Worm (Caenorhabditis elegans) whole organism, L2 larva: ENCODE measurements around the gene lips-17.

ENCODE experiments used
- C34F6.9 ChIP-seq: fragments of 150-350 bp; optimal IDR thresholded peaks from 2 replicates; lab custom pipeline; 2014; ENCODE audit warnings: missing biosample characterization, missing genetic modification characterization
- R02D3.7 ChIP-seq: fragments of 150-350 bp; optimal IDR thresholded peaks from 2 replicates; lab custom pipeline; 2014; ENCODE audit warnings: missing biosample characterization, missing genetic modification characterization
- Y55F3AM.14 ChIP-seq: fragments of 200-800 bp; sonication (Bioruptor generic); optimal IDR thresholded peaks from 2 replicates; lab custom pipeline; 2018; ENCODE audit warnings: mild to moderate bottlenecking, missing genetic modification characterization, missing compliant biosample characterization
- ZK546.5 ChIP-seq: sonication (generic microtip); optimal IDR thresholded peaks from 2 replicates; lab custom pipeline; 2017; ENCODE audit warnings: missing biosample characterization, missing genetic modification characterization
- alr-1 ChIP-seq: fragments of 150-350 bp; optimal IDR thresholded peaks from 2 replicates; lab custom pipeline; 2014; ENCODE audit warnings: missing biosample characterization, missing genetic modification characterization
- aly-2 ChIP-seq: fragments of 150-350 bp; optimal IDR thresholded peaks from 2 replicates; lab custom pipeline; 2014; ENCODE audit warnings: missing biosample characterization, missing genetic modification characterization
- ama-1 ChIP-seq: fragments of 150-350 bp; optimal IDR thresholded peaks from 2 replicates; lab custom pipeline; 2018; ENCODE audit warnings: inconsistent platforms
- blmp-1 ChIP-seq: sonication (generic microtip); optimal IDR thresholded peaks from 2 replicates; lab custom pipeline; 2017; ENCODE audit warnings: missing genetic modification characterization, mild to moderate bottlenecking, missing compliant biosample characterization, antibody characterized with exemption, moderate library complexity; ENCODE audit not compliant: insufficient read depth
- ceh-16 ChIP-seq: fragments of 150-350 bp; optimal IDR thresholded peaks from 2 replicates; lab custom pipeline; 2014; ENCODE audit warnings: missing biosample characterization, missing genetic modification characterization
- ceh-82 ChIP-seq: fragments of 150-350 bp; optimal IDR thresholded peaks from 2 replicates; lab custom pipeline; 2014; ENCODE audit warnings: missing biosample characterization, missing genetic modification characterization
- dmd-4 ChIP-seq: sonication (generic microtip); optimal IDR thresholded peaks from 2 replicates; lab custom pipeline; 2017; ENCODE audit warnings: missing biosample characterization, missing genetic modification characterization
- elt-3 ChIP-seq: sonication (generic microtip); optimal IDR thresholded peaks from 2 replicates; lab custom pipeline; 2017; ENCODE audit warnings: missing biosample characterization, missing genetic modification characterization
- fos-1 ChIP-seq: fragments of 150-350 bp; optimal IDR thresholded peaks from 2 replicates; lab custom pipeline; 2014; ENCODE audit warnings: missing biosample characterization, missing genetic modification characterization
- gmeb-1 ChIP-seq: fragments of 150-350 bp; optimal IDR thresholded peaks from 2 replicates; lab custom pipeline; 2014; ENCODE audit warnings: missing biosample characterization, missing genetic modification characterization
- lin-11 ChIP-seq: fragments of 150-350 bp; sonication (generic microtip); optimal IDR thresholded peaks from 2 replicates; lab custom pipeline; 2014; ENCODE audit warnings: missing biosample characterization, missing genetic modification characterization, inconsistent platforms, mixed read lengths
- lin-13 ChIP-seq: fragments of 150-350 bp; optimal IDR thresholded peaks from 2 replicates; lab custom pipeline; 2014; ENCODE audit warnings: missing biosample characterization, missing genetic modification reagents, missing genetic modification characterization
- lin-39 ChIP-seq: fragments of 150-350 bp; optimal IDR thresholded peaks from 2 replicates; lab custom pipeline; 2014; ENCODE audit warnings: missing biosample characterization, missing genetic modification reagents, missing genetic modification characterization
- lsy-2 ChIP-seq, 2 experiments: fragments of 150-350 bp in 1 of 2; sonication (generic microtip) in 1 of 2; optimal IDR thresholded peaks; 2 replicates each; lab custom pipeline; 2014 to 2017; ENCODE audit warnings: missing biosample characterization in 2 of 2, missing genetic modification characterization in 2 of 2
- mab-5 ChIP-seq: fragments of 150-350 bp; optimal IDR thresholded peaks from 2 replicates; lab custom pipeline; 2014; ENCODE audit warnings: missing biosample characterization, missing genetic modification characterization
- mdl-1 ChIP-seq, 2 experiments: fragments of 150-350 bp in 1 of 2; sonication (generic microtip) in 1 of 2; optimal IDR thresholded peaks; 2 replicates each; lab custom pipeline; 2017; ENCODE audit warnings: missing biosample characterization in 2 of 2, missing genetic modification characterization in 2 of 2
- nhr-10 ChIP-seq: sonication (generic microtip); optimal IDR thresholded peaks from 2 replicates; lab custom pipeline; 2017; ENCODE audit warnings: missing biosample characterization, missing genetic modification characterization
- nhr-11 ChIP-seq: fragments of 150-350 bp; optimal IDR thresholded peaks from 2 replicates; lab custom pipeline; 2014; ENCODE audit warnings: missing biosample characterization, missing genetic modification characterization
- nhr-12 ChIP-seq: fragments of 150-350 bp; optimal IDR thresholded peaks from 2 replicates; lab custom pipeline; 2014; ENCODE audit warnings: missing biosample characterization, missing genetic modification characterization
- nhr-129 ChIP-seq: fragments of 150-350 bp; optimal IDR thresholded peaks from 2 replicates; lab custom pipeline; 2014; ENCODE audit warnings: missing biosample characterization, missing genetic modification characterization
- nhr-21 ChIP-seq: fragments of 150-350 bp; optimal IDR thresholded peaks from 2 replicates; lab custom pipeline; 2014; ENCODE audit warnings: missing biosample characterization, missing genetic modification characterization
- nhr-23 ChIP-seq: fragments of 150-350 bp; optimal IDR thresholded peaks from 2 replicates; lab custom pipeline; 2014; ENCODE audit warnings: missing biosample characterization, missing genetic modification reagents, missing genetic modification characterization
- nhr-25 ChIP-seq: fragments of 150-350 bp; sonication (generic microtip); optimal IDR thresholded peaks from 3 replicates; lab custom pipeline; 2014; ENCODE audit warnings: missing biosample characterization, missing genetic modification characterization
- nhr-6 ChIP-seq: fragments of 150-350 bp; optimal IDR thresholded peaks from 2 replicates; lab custom pipeline; 2014; ENCODE audit warnings: missing biosample characterization, missing genetic modification characterization
- nhr-77 ChIP-seq: fragments of 150-350 bp; optimal IDR thresholded peaks from 2 replicates; lab custom pipeline; 2014; ENCODE audit warnings: missing biosample characterization, missing genetic modification characterization
- peb-1 ChIP-seq: fragments of 150-350 bp; optimal IDR thresholded peaks from 2 replicates; lab custom pipeline; 2014; ENCODE audit warnings: missing biosample characterization, missing genetic modification characterization
- sem-4 ChIP-seq: fragments of 150-350 bp; optimal IDR thresholded peaks from 2 replicates; lab custom pipeline; 2014; ENCODE audit warnings: missing biosample characterization, missing genetic modification reagents, missing genetic modification characterization
- sma-3 ChIP-seq: sonication (generic microtip); optimal IDR thresholded peaks from 2 replicates; lab custom pipeline; 2016; ENCODE audit warnings: missing genetic modification reagents, missing genetic modification characterization, missing compliant biosample characterization
- sma-9 ChIP-seq, 2 experiments: fragments of 150-350 bp in 1 of 2; sonication (generic microtip) in 1 of 2; optimal IDR thresholded peaks; 2 replicates each; lab custom pipeline; 2014 to 2016; ENCODE audit warnings: missing genetic modification characterization in 2 of 2, mild to moderate bottlenecking in 1 of 2, missing biosample characterization in 1 of 2, missing compliant biosample characterization in 1 of 2, missing genetic modification reagents in 1 of 2, moderate library complexity in 1 of 2
- unc-39 ChIP-seq: fragments of 150-350 bp; optimal IDR thresholded peaks from 2 replicates; lab custom pipeline; 2014; ENCODE audit warnings: missing biosample characterization, missing genetic modification characterization
- unc-55 ChIP-seq: fragments of 150-350 bp; sonication (generic microtip); optimal IDR thresholded peaks from 3 replicates; lab custom pipeline; 2014; ENCODE audit warnings: missing biosample characterization, missing genetic modification reagents, missing genetic modification characterization
- unc-62 ChIP-seq: fragments of 150-350 bp; optimal IDR thresholded peaks from 2 replicates; lab custom pipeline; 2014; ENCODE audit warnings: missing biosample characterization, missing genetic modification reagents, missing genetic modification characterization
- zag-1 ChIP-seq: fragments of 150-350 bp; optimal IDR thresholded peaks from 2 replicates; lab custom pipeline; 2014; ENCODE audit warnings: missing biosample characterization, missing genetic modification characterization

Gene lips-17

DNA sequence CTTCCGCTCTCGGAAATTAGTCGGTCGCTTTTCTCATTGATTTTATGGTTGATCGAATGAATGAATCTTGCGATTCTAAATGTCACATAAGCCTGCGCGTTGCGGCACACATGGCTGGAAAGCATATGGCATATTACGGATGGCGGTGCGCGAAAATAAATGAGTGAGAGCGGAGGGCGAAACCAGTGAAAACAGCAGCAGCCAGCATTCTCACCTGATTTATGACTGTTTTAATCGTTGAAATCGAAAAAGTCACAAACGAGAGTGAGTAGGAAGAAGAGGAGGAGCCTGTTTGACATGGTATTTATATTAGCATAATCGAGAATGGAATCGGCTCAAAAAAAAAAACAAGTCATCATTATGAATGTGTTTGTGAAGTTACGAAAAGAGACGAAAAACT is 16.2 kb downstream of the lips-17 start:
- TF ChIP-seq mab-5 (tag; lab: Kevin White, UChicago) (no peak), ceh-16 (tag; lab: Kevin White, UChicago) (no peak), aly-2 (no peak), unc-55 (GFP tag; lab: Kevin White, UChicago) (no peak), peb-1 (no peak), nhr-10 (tag; lab: Kevin White, UChicago) (no peak), lin-39 (no peak), ZK546.5 (tag; lab: Kevin White, UChicago) (no peak), lin-13 (GFP tag; lab: Kevin White, UChicago) (no peak), nhr-12 (tag; lab: Kevin White, UChicago) (no peak), lsy-2 (tag; optimal IDR thresholded peaks at IDR 0.05; lab: Kevin White, UChicago) (no peak), unc-62 (GFP tag; lab: Kevin White, UChicago) (no peak), sem-4 (tag; lab: Kevin White, UChicago) (no peak), lin-11 (tag; lab: Kevin White, UChicago) (no peak), nhr-6 (no peak), C34F6.9 (tag; lab: Kevin White, UChicago) (no peak), ceh-82 (tag; lab: Kevin White, UChicago) (no peak), R02D3.7 (tag; lab: Kevin White, UChicago) (no peak), blmp-1 (tag; lab: Kevin White, UChicago) (no peak)

DNA sequence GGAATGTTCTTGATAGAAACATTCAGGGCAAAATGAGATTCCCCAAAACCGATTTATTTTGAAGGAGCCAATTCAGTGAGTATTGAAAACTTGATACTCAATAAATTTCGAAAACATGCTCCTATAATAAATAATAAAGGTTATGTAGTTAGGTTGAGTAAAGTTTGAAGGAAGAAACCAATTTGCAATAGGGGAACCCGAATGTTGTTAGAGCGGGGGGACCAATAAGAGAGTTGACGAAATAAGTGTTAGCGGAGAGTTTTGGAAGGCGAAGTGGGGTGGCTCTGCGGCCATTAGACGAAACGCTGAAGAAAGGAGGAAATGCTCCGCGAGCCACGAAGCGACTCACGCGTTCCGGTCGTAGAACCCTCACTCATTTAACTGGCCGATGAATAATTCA is 16.9 kb downstream of the lips-17 start:
- TF ChIP-seq peb-1: no peak
- no peak for TF ChIP-seq lin-13 (GFP tag; lab: Kevin White, UChicago)
- TF ChIP-seq aly-2: no peak
- TF ChIP-seq elt-3 (tag; lab: Kevin White, UChicago): no peak
- TF ChIP-seq ZK546.5 (tag; lab: Kevin White, UChicago): no peak
- TF ChIP-seq Y55F3AM.14 (GFP tag; lab: Kevin White, UChicago): no peak
- no peak for TF ChIP-seq blmp-1 (tag; lab: Kevin White, UChicago)
- TF ChIP-seq fos-1 (tag; lab: Kevin White, UChicago): no peak

DNA sequence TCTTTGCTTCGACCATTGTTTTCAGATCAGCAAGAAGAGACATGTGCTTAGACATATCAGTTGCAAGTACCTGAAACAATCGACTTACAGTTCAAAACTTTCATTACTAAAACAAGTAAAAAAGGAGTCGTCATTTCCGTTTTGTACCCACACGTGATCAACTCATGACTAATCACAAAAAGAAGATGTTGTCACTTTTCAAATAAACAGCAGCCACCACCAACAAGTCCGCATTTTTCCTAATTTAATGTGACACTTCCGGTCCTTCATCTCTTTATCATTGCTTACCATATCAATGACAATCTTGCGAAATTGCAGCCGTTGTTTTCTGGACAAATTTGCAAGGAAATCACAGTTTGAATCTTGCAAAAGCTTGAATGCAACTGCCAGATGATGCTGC is 20.6 kb downstream of the lips-17 start:
- TF ChIP-seq blmp-1 (tag; lab: Kevin White, UChicago) (peak; percentile 31), sma-9 (GFP tag; optimal IDR thresholded peaks at IDR 0.05; lab: Kevin White, UChicago) (peak; percentile 8), sma-9 (tag; optimal IDR thresholded peaks at IDR 0.05; lab: Kevin White, UChicago) (no peak), nhr-25 (peak; percentile 65), sma-3 (peak; percentile 79), aly-2 (no peak), nhr-21 (tag; lab: Kevin White, UChicago) (peak; percentile 40)

DNA sequence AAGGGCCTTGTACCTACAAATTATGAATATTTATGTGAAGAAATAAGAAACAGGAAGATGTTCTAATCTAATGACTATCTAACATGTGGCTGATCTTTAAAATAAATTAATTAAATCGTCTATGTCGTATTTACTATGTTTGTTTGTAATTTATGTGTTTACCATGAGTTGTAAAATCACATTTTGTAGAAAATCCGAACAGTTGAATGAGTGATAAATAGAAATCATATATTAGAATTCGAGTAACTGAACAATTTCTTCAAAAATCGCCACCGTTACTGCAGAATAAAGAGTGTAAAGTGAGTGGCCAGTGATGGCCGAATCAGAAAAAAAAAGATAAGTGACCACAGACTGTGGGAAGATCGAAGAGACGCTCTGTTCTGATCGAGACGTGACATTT is 22.0 kb downstream of the lips-17 start:
- no peak for TF ChIP-seq lin-13 (GFP tag; lab: Kevin White, UChicago)
- TF ChIP-seq unc-55 (GFP tag; lab: Kevin White, UChicago): no peak
- no peak for TF ChIP-seq peb-1
- TF ChIP-seq zag-1 (tag; lab: Kevin White, UChicago): no peak
- TF ChIP-seq nhr-21 (tag; lab: Kevin White, UChicago): no peak
- TF ChIP-seq nhr-77 (tag; lab: Kevin White, UChicago): no peak
- TF ChIP-seq gmeb-1 (tag; lab: Kevin White, UChicago): no peak
- TF ChIP-seq mdl-1 (tag; optimal IDR thresholded peaks at IDR 0.05; lab: Kevin White, UChicago): no peak
- TF ChIP-seq nhr-23 (tag; lab: Kevin White, UChicago): no peak
- no peak for TF ChIP-seq dmd-4 (tag; lab: Kevin White, UChicago)
- TF ChIP-seq unc-39 (tag; lab: Kevin White, UChicago): no peak
- TF ChIP-seq ama-1: no peak
- TF ChIP-seq nhr-11: no peak
- no peak for TF ChIP-seq unc-62 (GFP tag; lab: Kevin White, UChicago)
- TF ChIP-seq C34F6.9 (tag; lab: Kevin White, UChicago): no peak
- TF ChIP-seq nhr-129 (tag; lab: Kevin White, UChicago): no peak
- TF ChIP-seq sma-3: no peak
- TF ChIP-seq aly-2: no peak
- TF ChIP-seq alr-1 (tag; lab: Kevin White, UChicago): no peak
